Worm (Caenorhabditis elegans) whole organism, L3 larva: ENCODE measurements around the gene F11C1.10.

Source experiments
- egl-27 ChIP-seq: sonication (generic microtip); optimal IDR thresholded peaks from 4 replicates; lab custom pipeline; 2017; ENCODE audit warnings: missing biosample characterization, missing genetic modification reagents, missing genetic modification characterization
- hmg-11 ChIP-seq: sonication (generic microtip); optimal IDR thresholded peaks from 2 replicates; lab custom pipeline; 2016; ENCODE audit warnings: missing genetic modification characterization, missing compliant biosample characterization
- nhr-25 ChIP-seq: sonication (generic microtip); optimal IDR thresholded peaks from 2 replicates; lab custom pipeline; 2017; ENCODE audit warnings: missing biosample characterization, missing genetic modification characterization
- snpc-4 ChIP-seq: fragments of 150-350 bp; optimal IDR thresholded peaks from 2 replicates; lab custom pipeline; 2014; ENCODE audit warnings: missing biosample characterization, missing genetic modification characterization

- TF ChIP-seq snpc-4 (tag; lab: Kevin White, UChicago) (no peak), hmg-11 (tag; lab: Kevin White, UChicago) (no peak), nhr-25 (tag; lab: Kevin White, UChicago) (peak; percentile 65), egl-27 (tag; lab: Kevin White, UChicago) (no peak)
Measured at ce11 chrX:12940811-12941210, 36.1 kb upstream of the F11C1.10 start, which contains the start of gene gmap-3.
